Fruit fly (Drosophila melanogaster) S2 (cell line): ENCODE results near the gene CG12375.

Experiments used
- CG8478 ChIP-seq: fragments of >200 bp; optimal IDR thresholded peaks from 2 replicates; lab custom pipeline; 2018
- CTCF ChIP-seq, 2 experiments: fragments of >200 bp; optimal IDR thresholded peaks; 2 replicates each; lab custom pipeline; 2018

dm6 chr2L:8128911-8129310 is 2.2 kb upstream of the CG12375 start:
- TF ChIP-seq CG8478 (no peak), CTCF (optimal IDR thresholded peaks at IDR 0.05; lab: Kevin White, UChicago) (no peak)
